Fruit fly (Drosophila melanogaster) whole organism, embryonic: ENCODE results near the gene CG43137.
A peak's percentile ranks its signal among the peaks of the same experiment; 100 is the strongest.

Source experiments
- CG10431 ChIP-seq: fragments of 200-800 bp; sonication (Bioruptor generic); optimal IDR thresholded peaks from 3 replicates; lab custom pipeline; 2018; ENCODE audit warnings: missing biosample characterization, mild to moderate bottlenecking, missing genetic modification characterization
- CG10654 ChIP-seq: fragments of 200-800 bp; sonication (Bioruptor generic); optimal IDR thresholded peaks from 2 replicates; lab custom pipeline; 2016; ENCODE audit warnings: missing biosample characterization, missing genetic modification characterization
- CG12236 ChIP-seq: fragments of 200-800 bp; sonication (Bioruptor generic); optimal IDR thresholded peaks from 2 replicates; lab custom pipeline; 2016; ENCODE audit warnings: missing biosample characterization, missing genetic modification characterization
- CG12769 ChIP-seq: fragments of 200-800 bp; sonication (Bioruptor generic); optimal IDR thresholded peaks from 2 replicates; lab custom pipeline; 2019; ENCODE audit warnings: missing biosample characterization, mild to moderate bottlenecking, missing genetic modification characterization, moderate library complexity
- CG13775 ChIP-seq: fragments of 200-800 bp; sonication (Bioruptor generic); optimal IDR thresholded peaks from 3 replicates; lab custom pipeline; 2017; ENCODE audit warnings: missing biosample characterization, mild to moderate bottlenecking, missing genetic modification characterization
- CG14965 ChIP-seq: fragments of 200-800 bp; sonication (Bioruptor generic); optimal IDR thresholded peaks from 2 replicates; lab custom pipeline; 2016; ENCODE audit warnings: missing biosample characterization, missing genetic modification characterization, borderline replicate concordance
- CG15011 ChIP-seq: fragments of 200-800 bp; sonication (Bioruptor generic); optimal IDR thresholded peaks from 3 replicates; lab custom pipeline; 2018; ENCODE audit warnings: missing biosample characterization, mild to moderate bottlenecking, missing genetic modification characterization
- CG1603 ChIP-seq: fragments of 200-800 bp; sonication (Bioruptor generic); optimal IDR thresholded peaks from 2 replicates; lab custom pipeline; 2019; ENCODE audit warnings: missing biosample characterization, mild to moderate bottlenecking, missing genetic modification characterization, moderate library complexity
- CG18476 ChIP-seq: fragments of 200-800 bp; sonication (Bioruptor generic); optimal IDR thresholded peaks from 2 replicates; lab custom pipeline; 2016; ENCODE audit warnings: missing biosample characterization, mild to moderate bottlenecking, missing genetic modification characterization
- CG18764 ChIP-seq: fragments of 200-800 bp; sonication (Bioruptor generic); optimal IDR thresholded peaks from 3 replicates; lab custom pipeline; 2016; ENCODE audit warnings: missing biosample characterization, missing genetic modification characterization
- CG2712 ChIP-seq: fragments of 200-800 bp; optimal IDR thresholded peaks from 3 replicates; lab custom pipeline; 2019; ENCODE audit warnings: missing biosample characterization, mild to moderate bottlenecking, missing genetic modification characterization, moderate library complexity
- CG30431 ChIP-seq: fragments of 200-800 bp; sonication (Bioruptor generic); optimal IDR thresholded peaks from 2 replicates; lab custom pipeline; 2017; ENCODE audit warnings: missing biosample characterization, missing genetic modification characterization
- CG31441 ChIP-seq: fragments of 200-800 bp; sonication (Bioruptor generic); IDR thresholded peaks from 2 replicates; pipeline ENCODE4 v1.3.6; 2022; ENCODE audit warnings: missing biosample characterization, missing genetic modification characterization
- CG32772 ChIP-seq: fragments of 200-800 bp; sonication (Bioruptor generic); IDR thresholded peaks from 2 replicates; pipeline ENCODE4 v1.3.6; 2022; ENCODE audit warnings: missing biosample characterization, missing genetic modification characterization
- CG4854 ChIP-seq: fragments of 200-800 bp; sonication (Bioruptor generic); optimal IDR thresholded peaks from 2 replicates; lab custom pipeline; 2016; ENCODE audit warnings: missing biosample characterization, missing genetic modification characterization, inconsistent platforms
- CG6654 ChIP-seq: fragments of 200-800 bp; sonication (Bioruptor generic); optimal IDR thresholded peaks from 2 replicates; lab custom pipeline; 2017; ENCODE audit warnings: missing biosample characterization, mild to moderate bottlenecking, missing genetic modification characterization
- CG7745 ChIP-seq: fragments of 200-800 bp; sonication (Bioruptor generic); optimal IDR thresholded peaks from 2 replicates; lab custom pipeline; 2018; ENCODE audit warnings: missing biosample characterization, mild to moderate bottlenecking, missing genetic modification characterization, moderate library complexity
- CG7928 ChIP-seq: fragments of 200-800 bp; sonication (Bioruptor generic); optimal IDR thresholded peaks from 2 replicates; lab custom pipeline; 2017; ENCODE audit warnings: missing biosample characterization, mild to moderate bottlenecking, missing genetic modification characterization
- CG9876 ChIP-seq: fragments of 200-800 bp; sonication (Bioruptor generic); optimal IDR thresholded peaks from 2 replicates; lab custom pipeline; 2016; ENCODE audit warnings: missing biosample characterization, missing genetic modification characterization
- Dad ChIP-seq: fragments of 200-800 bp; sonication (Bioruptor generic); optimal IDR thresholded peaks from 3 replicates; lab custom pipeline; 2016; ENCODE audit warnings: missing biosample characterization, missing genetic modification characterization
- Dip3 ChIP-seq: fragments of 200-800 bp; sonication (Bioruptor generic); optimal IDR thresholded peaks from 3 replicates; lab custom pipeline; 2016; ENCODE audit warnings: missing biosample characterization, missing genetic modification characterization
- Fer2 ChIP-seq: fragments of 200-800 bp; sonication (Bioruptor generic); optimal IDR thresholded peaks from 2 replicates; lab custom pipeline; 2018; ENCODE audit warnings: missing biosample characterization, mild to moderate bottlenecking, missing genetic modification characterization, moderate library complexity
- Lhr ChIP-seq: fragments of 200-800 bp; sonication (Bioruptor generic); optimal IDR thresholded peaks from 3 replicates; lab custom pipeline; 2017; ENCODE audit warnings: mild to moderate bottlenecking, missing biosample characterization, missing genetic modification reagents, missing genetic modification characterization
- MBD-R2 ChIP-seq: fragments of 200-800 bp; sonication (Bioruptor generic); IDR thresholded peaks from 2 replicates; pipeline ENCODE4 v1.3.6; 2022; ENCODE audit warnings: missing biosample characterization, missing genetic modification characterization
- Neu2 ChIP-seq: fragments of 200-800 bp; sonication (Bioruptor generic); optimal IDR thresholded peaks from 3 replicates; lab custom pipeline; 2016; ENCODE audit warnings: missing biosample characterization, missing genetic modification characterization, borderline replicate concordance
- Nf-YA ChIP-seq: fragments of 200-800 bp; sonication (Bioruptor generic); IDR thresholded peaks from 2 replicates; pipeline ENCODE4 v1.3.6; 2022; ENCODE audit warnings: missing biosample characterization, missing genetic modification characterization
- Stat92E ChIP-seq, 3 experiments: fragments of >200 bp in 2 of 3; fragments of 200-800 bp in 1 of 3; sonication (Bioruptor generic) in 1 of 3; optimal IDR thresholded peaks; 2 replicates each; lab custom pipeline; 2017 to 2019; ENCODE audit warnings: missing biosample characterization in 3 of 3, missing genetic modification characterization in 3 of 3, mild to moderate bottlenecking in 1 of 3, moderate library complexity in 1 of 3
- Tbp ChIP-seq: fragments of >200 bp; optimal IDR thresholded peaks from 2 replicates; lab custom pipeline; 2018; ENCODE audit warnings: missing biosample characterization, missing genetic modification characterization
- ab ChIP-seq: fragments of 200-800 bp; sonication (Bioruptor generic); optimal IDR thresholded peaks from 2 replicates; lab custom pipeline; 2016; ENCODE audit warnings: missing biosample characterization, missing genetic modification characterization
- ase ChIP-seq: fragments of 200-800 bp; sonication (Bioruptor generic); IDR thresholded peaks from 3 replicates; pipeline ENCODE4 v1.3.6; 2022; ENCODE audit warnings: missing biosample characterization, missing genetic modification characterization
- chm ChIP-seq: fragments of 200-800 bp; sonication (Bioruptor generic); IDR thresholded peaks from 2 replicates; pipeline ENCODE4 v1.3.6; 2022; ENCODE audit warnings: missing biosample characterization, missing genetic modification characterization
- crc ChIP-seq: fragments of 200-800 bp; sonication (Bioruptor generic); optimal IDR thresholded peaks from 2 replicates; lab custom pipeline; 2016; ENCODE audit warnings: missing biosample characterization, missing genetic modification characterization
- fru ChIP-seq: fragments of >200 bp; optimal IDR thresholded peaks from 2 replicates; lab custom pipeline; 2017
- gem ChIP-seq: fragments of 200-800 bp; sonication (Bioruptor generic); optimal IDR thresholded peaks from 2 replicates; lab custom pipeline; 2019; ENCODE audit warnings: missing biosample characterization, mild to moderate bottlenecking, missing genetic modification characterization, moderate library complexity
- gfzf ChIP-seq: fragments of 200-800 bp; sonication (Bioruptor generic); optimal IDR thresholded peaks from 2 replicates; lab custom pipeline; 2016; ENCODE audit warnings: missing biosample characterization, mild to moderate bottlenecking, missing genetic modification characterization, moderate library complexity
- gsb-n ChIP-seq: fragments of 200-800 bp; sonication (Bioruptor generic); optimal IDR thresholded peaks from 3 replicates; lab custom pipeline; 2018; ENCODE audit warnings: missing biosample characterization, mild to moderate bottlenecking, missing genetic modification characterization
- lbe ChIP-seq: fragments of 200-800 bp; sonication (Bioruptor generic); optimal IDR thresholded peaks from 2 replicates; lab custom pipeline; 2016; ENCODE audit warnings: missing biosample characterization, mild to moderate bottlenecking, missing genetic modification characterization
- mirr ChIP-seq: fragments of 200-800 bp; sonication (Bioruptor generic); optimal IDR thresholded peaks from 3 replicates; lab custom pipeline; 2018; ENCODE audit warnings: missing biosample characterization, mild to moderate bottlenecking, missing genetic modification characterization
- otp ChIP-seq: fragments of 200-800 bp; sonication (Bioruptor generic); IDR thresholded peaks from 3 replicates; pipeline ENCODE4, ENCODE4 v1.3.6; 2022; ENCODE audit warnings: missing biosample characterization, missing genetic modification characterization
- phol ChIP-seq: fragments of 200-800 bp; sonication (Bioruptor generic); optimal IDR thresholded peaks from 3 replicates; lab custom pipeline; 2018; ENCODE audit warnings: missing biosample characterization, mild to moderate bottlenecking, missing genetic modification characterization, moderate library complexity
- pita ChIP-seq: fragments of 200-800 bp; sonication (Bioruptor generic); optimal IDR thresholded peaks from 2 replicates; lab custom pipeline; 2017; ENCODE audit warnings: missing biosample characterization, mild to moderate bottlenecking, missing genetic modification characterization
- rib ChIP-seq: fragments of 200-800 bp; sonication (Bioruptor generic); IDR thresholded peaks from 2 replicates; pipeline ENCODE4 v1.3.6; 2022; ENCODE audit warnings: missing biosample characterization, missing genetic modification characterization
- seq ChIP-seq: fragments of 200-800 bp; sonication (Bioruptor generic); IDR thresholded peaks from 2 replicates; pipeline ENCODE4 v1.3.6; 2022; ENCODE audit warnings: missing biosample characterization, missing genetic modification characterization
- shn ChIP-seq: fragments of 200-800 bp; sonication (Bioruptor generic); optimal IDR thresholded peaks from 3 replicates; lab custom pipeline; 2016; ENCODE audit warnings: missing biosample characterization, missing genetic modification characterization
- sim ChIP-seq: fragments of 200-800 bp; sonication (Bioruptor generic); IDR thresholded peaks from 2 replicates; pipeline ENCODE4 v1.3.6; 2022; ENCODE audit warnings: missing biosample characterization, missing genetic modification characterization
- tna ChIP-seq: fragments of 200-800 bp; sonication (Bioruptor generic); IDR thresholded peaks from 2 replicates; pipeline ENCODE4 v1.3.6; 2022; ENCODE audit warnings: missing biosample characterization, missing genetic modification characterization; ENCODE audit not compliant: partially characterized antibody
- trh ChIP-seq: fragments of 200-800 bp; sonication (Bioruptor generic); optimal IDR thresholded peaks from 2 replicates; lab custom pipeline; 2016; ENCODE audit warnings: missing biosample characterization, missing genetic modification characterization
- tup ChIP-seq: fragments of 200-800 bp; sonication (Bioruptor generic); optimal IDR thresholded peaks from 2 replicates; lab custom pipeline; 2016; ENCODE audit warnings: missing biosample characterization, mild to moderate bottlenecking, missing genetic modification characterization, moderate library complexity
- vvl ChIP-seq: fragments of 200-800 bp; sonication (Bioruptor generic); IDR thresholded peaks from 2 replicates; pipeline ENCODE4 v1.3.6; 2022; ENCODE audit warnings: missing biosample characterization, missing genetic modification characterization
- wor ChIP-seq: fragments of 200-800 bp; sonication (Bioruptor generic); IDR thresholded peaks from 2 replicates; pipeline ENCODE4 v1.3.6; 2022; ENCODE audit warnings: missing biosample characterization, missing genetic modification characterization

Gene CG43137

dm6 chrX:5886764-5887555 lies 22.0 kb upstream of the CG43137 start (continued):
- no peak for TF ChIP-seq Tbp
- TF ChIP-seq CG32772 (GFP tag; lab: Robert Waterston, UW): peak; percentile 39; the same call in 1 of the 2 replicates
- no peak for TF ChIP-seq wor (GFP tag; lab: Robert Waterston, UW)
- TF ChIP-seq ase (GFP tag; lab: Robert Waterston, UW): no peak
- TF ChIP-seq CG12769 (tag; lab: Kevin White, UChicago): no peak
- TF ChIP-seq vvl (GFP tag; lab: Robert Waterston, UW): no peak; the same call in 1 of the 2 replicates
- no peak for TF ChIP-seq trh (GFP tag; lab: Kevin White, UChicago)
- TF ChIP-seq CG6654: no peak
- TF ChIP-seq shn (GFP tag; lab: Kevin White, UChicago): no peak
- no peak for TF ChIP-seq Nf-YA
- TF ChIP-seq CG9876: no peak
- TF ChIP-seq CG7745 (tag; lab: Kevin White, UChicago): no peak
- no peak for TF ChIP-seq seq (GFP tag; lab: Robert Waterston, UW)
- TF ChIP-seq CG30431 (GFP tag; lab: Kevin White, UChicago): no peak
- no peak for TF ChIP-seq Fer2
- 0 out of 2 replicates have a peak, but pooled peaks have one; percentile 33 for TF ChIP-seq CG31441 (GFP tag; lab: Robert Waterston, UW)
- TF ChIP-seq CG18764 (GFP tag; lab: Kevin White, UChicago): no peak
- peak; percentile 56 for TF ChIP-seq gem (tag; lab: Kevin White, UChicago)
- no peak for TF ChIP-seq pita (GFP tag; lab: Kevin White, UChicago)
- peak; percentile 27 for TF ChIP-seq CG1603
- TF ChIP-seq gsb-n (tag; lab: Kevin White, UChicago): peak; percentile 24
- no peak for TF ChIP-seq ab (GFP tag; lab: Kevin White, UChicago)
- TF ChIP-seq Lhr (GFP tag; lab: Kevin White, UChicago): no peak
- no peak for TF ChIP-seq Dad (GFP tag; lab: Kevin White, UChicago)
- TF ChIP-seq CG4854 (GFP tag; lab: Kevin White, UChicago): no peak
- no peak for TF ChIP-seq fru (lab: Kevin White, UChicago)
- TF ChIP-seq Dip3 (GFP tag; lab: Kevin White, UChicago): no peak
- TF ChIP-seq CG7928: no peak
- peak; percentile 8 for TF ChIP-seq phol (tag; lab: Kevin White, UChicago)
- TF ChIP-seq CG12236 (GFP tag; lab: Kevin White, UChicago): no peak
- TF ChIP-seq tna (GFP tag; lab: Robert Waterston, UW): no peak
- TF ChIP-seq CG10654 (GFP tag; lab: Kevin White, UChicago): no peak
- TF ChIP-seq tup (GFP tag; lab: Kevin White, UChicago): no peak
- no peak for TF ChIP-seq CG10431 (GFP tag; lab: Kevin White, UChicago)
- TF ChIP-seq Stat92E (GFP tag; optimal IDR thresholded peaks at IDR 0.05; lab: Kevin White, UChicago): no peak
- no peak for TF ChIP-seq CG15011
- TF ChIP-seq CG18476 (GFP tag; lab: Kevin White, UChicago): no peak
- TF ChIP-seq crc (GFP tag; lab: Kevin White, UChicago): no peak
- TF ChIP-seq sim: no peak
- TF ChIP-seq otp (GFP tag; lab: Robert Waterston, UW): peak; percentile 57; the same call in 2 of the 3 replicates
- no peak for TF ChIP-seq MBD-R2
- no peak for TF ChIP-seq mirr (GFP tag; lab: Kevin White, UChicago)
- no peak for TF ChIP-seq CG13775
- TF ChIP-seq Neu2 (GFP tag; lab: Kevin White, UChicago): no peak
- peak; percentile 49 for TF ChIP-seq lbe (GFP tag; lab: Kevin White, UChicago)
- TF ChIP-seq CG2712 (tag; lab: Kevin White, UChicago): peak; percentile 55
- peak; percentile 38; the same call in 1 of the 2 replicates for TF ChIP-seq chm (GFP tag; lab: Robert Waterston, UW)
- TF ChIP-seq gfzf (GFP tag; lab: Kevin White, UChicago): no peak
- TF ChIP-seq rib (GFP tag; lab: Robert Waterston, UW): peak; percentile 63; the same call in 1 of the 2 replicates
- TF ChIP-seq CG14965 (GFP tag; lab: Kevin White, UChicago): no peak
